Worm (Caenorhabditis elegans) whole organism, L1 larva: ENCODE data around the gene ula-1.

Experiments
- elt-3 ChIP-seq, 6 experiments: fragments of 150-350 bp in 1 of 6; sonication (generic microtip); optimal IDR thresholded peaks; 2 replicates each; lab custom pipeline; 2017 to 2018; ENCODE audit warnings: missing biosample characterization in 6 of 6, missing genetic modification characterization in 6 of 6, inconsistent platforms in 1 of 6
- lin-13 ChIP-seq: fragments of 150-350 bp; optimal IDR thresholded peaks from 2 replicates; lab custom pipeline; 2014; ENCODE audit warnings: missing biosample characterization, missing genetic modification reagents, missing genetic modification characterization
- nhr-12 ChIP-seq: sonication (generic microtip); optimal IDR thresholded peaks from 2 replicates; lab custom pipeline; 2017; ENCODE audit warnings: missing biosample characterization, missing genetic modification characterization
- nhr-84 ChIP-seq: sonication (generic microtip); optimal IDR thresholded peaks from 2 replicates; lab custom pipeline; 2017; ENCODE audit warnings: missing biosample characterization, missing genetic modification characterization
- snpc-4 ChIP-seq: fragments of 150-350 bp; optimal IDR thresholded peaks from 2 replicates; lab custom pipeline; 2014; ENCODE audit warnings: missing biosample characterization, missing genetic modification characterization

DNA sequence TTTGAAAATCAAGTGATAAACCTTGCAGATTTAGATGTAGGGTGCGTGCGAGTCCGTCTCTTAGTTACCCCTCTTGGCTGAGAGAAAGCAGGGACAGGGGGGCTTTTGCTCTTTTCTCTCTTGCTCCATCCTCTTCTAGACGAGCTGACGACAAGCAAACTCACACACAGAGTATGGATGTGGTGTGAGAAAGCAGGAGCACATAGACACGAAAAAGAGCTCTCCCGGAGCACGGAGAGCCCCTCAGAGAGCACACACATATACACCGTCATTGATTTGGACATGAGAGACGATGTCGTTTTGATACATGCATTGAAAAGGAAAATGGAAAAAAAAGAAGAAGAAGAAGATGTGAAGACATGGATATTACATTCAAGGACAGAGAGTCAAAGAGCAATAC lies 44.5 kb downstream of the ula-1 start:
- TF ChIP-seq elt-3 (tag; optimal IDR thresholded peaks at IDR 0.05; lab: Kevin White, UChicago) (no peak), nhr-12 (tag; lab: Kevin White, UChicago) (no peak), nhr-84 (tag; lab: Kevin White, UChicago) (no peak), snpc-4 (tag; lab: Kevin White, UChicago) (no peak), lin-13 (GFP tag; lab: Kevin White, UChicago) (no peak)
